Fruit fly (Drosophila melanogaster) whole organism, embryonic: Measurements from ENCODE around the gene CG31952.

ENCODE experiments used
- ATbp ChIP-seq: fragments of 200-800 bp; sonication (Bioruptor generic); optimal IDR thresholded peaks from 2 replicates; lab custom pipeline; 2017; ENCODE audit warnings: missing biosample characterization, mild to moderate bottlenecking, missing genetic modification characterization, missing genetic modification reagents
- Atf-2 ChIP-seq: fragments of 200-800 bp; sonication (Bioruptor generic); optimal IDR thresholded peaks from 2 replicates; lab custom pipeline; 2016; ENCODE audit warnings: missing biosample characterization, missing genetic modification characterization
- B-H1 ChIP-seq: fragments of 200-800 bp; sonication (Bioruptor generic); IDR thresholded peaks from 3 replicates; pipeline ENCODE4 v1.3.6; 2022; ENCODE audit warnings: missing biosample characterization, missing genetic modification characterization
- CG10147 ChIP-seq: fragments of 200-800 bp; sonication (Bioruptor generic); optimal IDR thresholded peaks from 2 replicates; lab custom pipeline; 2019; ENCODE audit warnings: missing biosample characterization, mild to moderate bottlenecking, missing genetic modification characterization, moderate library complexity
- CG10431 ChIP-seq: fragments of 200-800 bp; sonication (Bioruptor generic); optimal IDR thresholded peaks from 3 replicates; lab custom pipeline; 2018; ENCODE audit warnings: missing biosample characterization, mild to moderate bottlenecking, missing genetic modification characterization
- CG10959 ChIP-seq: fragments of 200-800 bp; sonication (Bioruptor generic); IDR thresholded peaks from 2 replicates; pipeline ENCODE4 v1.3.6; 2022; ENCODE audit warnings: missing biosample characterization, missing genetic modification characterization
- CG11560 ChIP-seq: fragments of 200-800 bp; sonication (Bioruptor generic); IDR thresholded peaks from 3 replicates; pipeline ENCODE4 v1.3.6; 2022; ENCODE audit warnings: missing biosample characterization, missing genetic modification characterization
- CG12155 ChIP-seq: fragments of 200-800 bp; sonication (Bioruptor generic); optimal IDR thresholded peaks from 3 replicates; lab custom pipeline; 2016; ENCODE audit warnings: missing biosample characterization, missing genetic modification characterization
- CG13894 ChIP-seq: fragments of 200-800 bp; sonication (Bioruptor generic); optimal IDR thresholded peaks from 3 replicates; lab custom pipeline; 2018; ENCODE audit warnings: missing biosample characterization, mild to moderate bottlenecking, missing genetic modification characterization, moderate library complexity
- CG15479 ChIP-seq: fragments of 200-800 bp; sonication (Bioruptor generic); optimal IDR thresholded peaks from 3 replicates; lab custom pipeline; 2019; ENCODE audit warnings: missing biosample characterization, mild to moderate bottlenecking, missing genetic modification characterization, moderate library complexity
- CG15601 ChIP-seq: fragments of 200-800 bp; sonication (Bioruptor generic); optimal IDR thresholded peaks from 3 replicates; lab custom pipeline; 2019; ENCODE audit warnings: missing biosample characterization, mild to moderate bottlenecking, missing genetic modification characterization, moderate library complexity
- CG1602 ChIP-seq: fragments of 200-800 bp; sonication (Bioruptor generic); optimal IDR thresholded peaks from 3 replicates; lab custom pipeline; 2016; ENCODE audit warnings: missing biosample characterization, missing genetic modification characterization
- CG17359 ChIP-seq: fragments of 200-800 bp; sonication (Bioruptor generic); optimal IDR thresholded peaks from 3 replicates; lab custom pipeline; 2018; ENCODE audit warnings: missing biosample characterization, mild to moderate bottlenecking, missing genetic modification characterization, moderate library complexity
- CG17912 ChIP-seq: fragments of 200-800 bp; sonication (Bioruptor generic); optimal IDR thresholded peaks from 2 replicates; lab custom pipeline; 2018; ENCODE audit warnings: missing biosample characterization, mild to moderate bottlenecking, missing genetic modification characterization
- CG2120 ChIP-seq: fragments of 200-800 bp; sonication (Bioruptor generic); optimal IDR thresholded peaks from 3 replicates; lab custom pipeline; 2016; ENCODE audit warnings: missing biosample characterization, missing genetic modification characterization
- CG32767 ChIP-seq: fragments of 200-800 bp; sonication (Bioruptor generic); IDR thresholded peaks from 2 replicates; pipeline ENCODE4 v1.3.6; 2022; ENCODE audit warnings: missing biosample characterization, missing genetic modification characterization
- CG43689 ChIP-seq: fragments of 200-800 bp; sonication (Bioruptor generic); IDR thresholded peaks from 2 replicates; pipeline ENCODE4 v1.3.6; 2022; ENCODE audit warnings: missing biosample characterization, missing genetic modification characterization
- CG6654 ChIP-seq: fragments of 200-800 bp; sonication (Bioruptor generic); optimal IDR thresholded peaks from 2 replicates; lab custom pipeline; 2017; ENCODE audit warnings: missing biosample characterization, mild to moderate bottlenecking, missing genetic modification characterization
- CG8388 ChIP-seq: fragments of 200-800 bp; sonication (Bioruptor generic); optimal IDR thresholded peaks from 2 replicates; lab custom pipeline; 2019; ENCODE audit warnings: missing biosample characterization, mild to moderate bottlenecking, missing genetic modification characterization, moderate library complexity
- CG8944 ChIP-seq: fragments of 200-800 bp; sonication (Bioruptor generic); optimal IDR thresholded peaks from 3 replicates; lab custom pipeline; 2016; ENCODE audit warnings: missing biosample characterization, missing genetic modification characterization
- CG9817 ChIP-seq: fragments of 200-800 bp; sonication (Bioruptor generic); optimal IDR thresholded peaks from 2 replicates; lab custom pipeline; 2018; ENCODE audit warnings: missing biosample characterization, mild to moderate bottlenecking, missing genetic modification characterization, moderate library complexity
- Doc2 ChIP-seq: fragments of 200-800 bp; sonication (Bioruptor generic); IDR thresholded peaks from 2 replicates; pipeline ENCODE4 v1.3.6; 2022; ENCODE audit warnings: missing biosample characterization, missing genetic modification characterization
- Hand ChIP-seq: fragments of 200-800 bp; sonication (Bioruptor generic); optimal IDR thresholded peaks from 2 replicates; lab custom pipeline; 2017; ENCODE audit warnings: mild to moderate bottlenecking, missing biosample characterization, missing genetic modification reagents, missing genetic modification characterization
- HmgD ChIP-seq: fragments of 200-800 bp; sonication (Bioruptor generic); optimal IDR thresholded peaks from 3 replicates; lab custom pipeline; 2016; ENCODE audit warnings: missing biosample characterization, missing genetic modification characterization
- Hr3 ChIP-seq: fragments of 200-800 bp; sonication (Bioruptor generic); optimal IDR thresholded peaks from 3 replicates; lab custom pipeline; 2016; ENCODE audit warnings: missing biosample characterization, missing genetic modification characterization
- MBD-R2 ChIP-seq: fragments of 200-800 bp; sonication (Bioruptor generic); IDR thresholded peaks from 2 replicates; pipeline ENCODE4 v1.3.6; 2022; ENCODE audit warnings: missing biosample characterization, missing genetic modification characterization
- MTF-1 ChIP-seq: fragments of 200-800 bp; sonication (Bioruptor generic); optimal IDR thresholded peaks from 2 replicates; lab custom pipeline; 2018; ENCODE audit warnings: missing biosample characterization, mild to moderate bottlenecking, missing genetic modification characterization, borderline replicate concordance
- NC2β ChIP-seq: fragments of 200-800 bp; sonication (Bioruptor generic); optimal IDR thresholded peaks from 2 replicates; lab custom pipeline; 2016; ENCODE audit warnings: missing biosample characterization, missing genetic modification characterization
- NFAT ChIP-seq: fragments of 200-800 bp; sonication (Bioruptor generic); IDR thresholded peaks from 2 replicates; pipeline ENCODE4 v1.3.6; 2022; ENCODE audit warnings: missing biosample characterization, missing genetic modification characterization
- Sry-δ ChIP-seq: fragments of 200-800 bp; sonication (Bioruptor generic); optimal IDR thresholded peaks from 2 replicates; lab custom pipeline; 2016; ENCODE audit warnings: missing biosample characterization, missing genetic modification characterization
- Stat92E ChIP-seq, 3 experiments: fragments of >200 bp in 2 of 3; fragments of 200-800 bp in 1 of 3; sonication (Bioruptor generic) in 1 of 3; optimal IDR thresholded peaks; 2 replicates each; lab custom pipeline; 2017 to 2019; ENCODE audit warnings: missing biosample characterization in 3 of 3, missing genetic modification characterization in 3 of 3, mild to moderate bottlenecking in 1 of 3, moderate library complexity in 1 of 3
- ap ChIP-seq: fragments of 200-800 bp; sonication (Bioruptor generic); IDR thresholded peaks from 2 replicates; pipeline ENCODE4 v1.3.6; 2022; ENCODE audit warnings: missing biosample characterization, missing genetic modification characterization
- bab2 ChIP-seq: fragments of 200-800 bp; sonication (Bioruptor generic); optimal IDR thresholded peaks from 2 replicates; lab custom pipeline; 2016; ENCODE audit warnings: missing biosample characterization, missing genetic modification characterization
- bcd ChIP-seq: fragments of 200-800 bp; sonication (Bioruptor generic); optimal IDR thresholded peaks from 2 replicates; lab custom pipeline; 2017; ENCODE audit warnings: missing biosample characterization, mild to moderate bottlenecking, missing genetic modification characterization
- bsh ChIP-seq, 2 experiments: fragments of 200-800 bp; sonication (Bioruptor generic); optimal IDR thresholded peaks; 2 replicates each; lab custom pipeline; 2017 to 2018; ENCODE audit warnings: mild to moderate bottlenecking in 2 of 2, missing biosample characterization in 2 of 2, missing genetic modification characterization in 2 of 2, moderate library complexity in 1 of 2
- caup ChIP-seq: fragments of 200-800 bp; sonication (Bioruptor generic); optimal IDR thresholded peaks from 3 replicates; lab custom pipeline; 2017; ENCODE audit warnings: missing biosample characterization, mild to moderate bottlenecking, missing genetic modification characterization, moderate library complexity; ENCODE audit not compliant: severe bottlenecking
- chm ChIP-seq: fragments of 200-800 bp; sonication (Bioruptor generic); IDR thresholded peaks from 2 replicates; pipeline ENCODE4 v1.3.6; 2022; ENCODE audit warnings: missing biosample characterization, missing genetic modification characterization
- da ChIP-seq: fragments of 200-800 bp; sonication (Bioruptor generic); optimal IDR thresholded peaks from 2 replicates; lab custom pipeline; 2016; ENCODE audit warnings: missing biosample characterization, missing genetic modification characterization
- gcm2 ChIP-seq: fragments of 200-800 bp; sonication (Bioruptor generic); optimal IDR thresholded peaks from 2 replicates; lab custom pipeline; 2016; ENCODE audit warnings: missing biosample characterization, missing genetic modification characterization
- hb ChIP-seq: fragments of 200-800 bp; sonication (Bioruptor generic); IDR thresholded peaks from 3 replicates; pipeline ENCODE4 v1.3.6; 2022; ENCODE audit warnings: missing biosample characterization, missing genetic modification characterization; ENCODE audit not compliant: partially characterized antibody
- hbn ChIP-seq: fragments of 200-800 bp; sonication (Bioruptor generic); IDR thresholded peaks from 2 replicates; pipeline ENCODE4 v1.3.6; 2022; ENCODE audit warnings: missing biosample characterization, missing genetic modification characterization; ENCODE audit not compliant: partially characterized antibody
- ken ChIP-seq: fragments of 200-800 bp; sonication (Bioruptor generic); IDR thresholded peaks from 3 replicates; pipeline ENCODE4 v1.3.6; 2022; ENCODE audit warnings: missing biosample characterization, missing genetic modification characterization
- klu ChIP-seq: fragments of 200-800 bp; sonication (Bioruptor generic); IDR thresholded peaks from 2 replicates; pipeline ENCODE4 v1.3.6; 2022; ENCODE audit warnings: missing biosample characterization, missing genetic modification characterization
- lov ChIP-seq, 2 experiments: fragments of 200-800 bp in 1 of 2; fragments of >200 bp in 1 of 2; sonication (Bioruptor generic) in 1 of 2; IDR thresholded peaks in 1 of 2; optimal IDR thresholded peaks in 1 of 2; 2 replicates in 1 of 2; 3 replicates in 1 of 2; pipeline versions ENCODE4 v1.3.6 to Lab custom; 2017 to 2022; ENCODE audit warnings: missing biosample characterization in 1 of 2, missing genetic modification characterization in 1 of 2
- pfk ChIP-seq: fragments of 200-800 bp; sonication (Bioruptor generic); optimal IDR thresholded peaks from 2 replicates; lab custom pipeline; 2018; ENCODE audit warnings: missing biosample characterization, mild to moderate bottlenecking, missing genetic modification characterization, moderate library complexity
- sug ChIP-seq: fragments of 200-800 bp; optimal IDR thresholded peaks from 2 replicates; lab custom pipeline; 2019; ENCODE audit warnings: missing biosample characterization, mild to moderate bottlenecking, missing genetic modification characterization, moderate library complexity
- usp ChIP-seq: fragments of >200 bp; optimal IDR thresholded peaks from 2 replicates; lab custom pipeline; 2017; ENCODE audit warnings: missing biosample characterization, missing genetic modification characterization
- wek ChIP-seq: fragments of 200-800 bp; sonication (Bioruptor generic); optimal IDR thresholded peaks from 3 replicates; lab custom pipeline; 2018; ENCODE audit warnings: missing biosample characterization, mild to moderate bottlenecking, missing genetic modification characterization, moderate library complexity
- zen ChIP-seq: fragments of 200-800 bp; sonication (Bioruptor generic); optimal IDR thresholded peaks from 3 replicates; lab custom pipeline; 2018; ENCODE audit warnings: missing biosample characterization, mild to moderate bottlenecking, missing genetic modification characterization, moderate library complexity

The CG31952 gene

dm6 chr2L:3376684-3377086 is 39.8 kb upstream of the CG31952 start, which contains the start of the genes CG9662 and Ptpa (continued):
- TF ChIP-seq CG1602 = peak; percentile 89
- TF ChIP-seq CG8388 (GFP tag; lab: Kevin White, UChicago) = peak; percentile 48
- peak; percentile 55 for TF ChIP-seq CG10147 (GFP tag; lab: Kevin White, UChicago)
- peak; percentile 78 for TF ChIP-seq NC2β (GFP tag; lab: Kevin White, UChicago)
- no peak for TF ChIP-seq CG43689
- TF ChIP-seq CG15479 = no peak
- TF ChIP-seq klu (GFP tag; lab: Robert Waterston, UW) = peak; percentile 85
- no peak for TF ChIP-seq chm (GFP tag; lab: Robert Waterston, UW)
- TF ChIP-seq HmgD (GFP tag; lab: Kevin White, UChicago) = peak; percentile 43
- TF ChIP-seq ap (GFP tag; lab: Robert Waterston, UW) = peak; percentile 21; the same call in 1 of the 2 replicates
- TF ChIP-seq CG15601 = peak; percentile 55
- TF ChIP-seq hbn (GFP tag; lab: Robert Waterston, UW) = peak; percentile 85
- peak; percentile 78 for TF ChIP-seq sug (tag; lab: Kevin White, UChicago)
- peak; percentile 68; the same call in 2 of the 3 replicates for TF ChIP-seq CG11560 (tag; lab: Robert Waterston, UW)
- TF ChIP-seq Stat92E (GFP tag; optimal IDR thresholded peaks at IDR 0.05; lab: Kevin White, UChicago) = no peak
- peak; percentile 32 for TF ChIP-seq CG6654 (GFP tag; lab: Kevin White, UChicago)
- peak; percentile 72 for TF ChIP-seq NFAT (GFP tag; lab: Robert Waterston, UW)
- TF ChIP-seq da = peak; percentile 38
- no peak for TF ChIP-seq usp
- TF ChIP-seq CG32767 (GFP tag; lab: Robert Waterston, UW) = peak; percentile 70; the same call in 1 of the 2 replicates
- TF ChIP-seq CG10431 (GFP tag; lab: Kevin White, UChicago) = no peak
- TF ChIP-seq bcd (GFP tag; lab: Kevin White, UChicago) = peak; percentile 78
- TF ChIP-seq MBD-R2 = peak; percentile 98
- TF ChIP-seq caup (GFP tag; lab: Kevin White, UChicago) = peak; percentile 61
- TF ChIP-seq pfk (GFP tag; lab: Kevin White, UChicago) = no peak
- peak; percentile 88 for TF ChIP-seq ken (GFP tag; lab: Robert Waterston, UW)
- peak; percentile 99 for TF ChIP-seq Sry-δ (GFP tag; lab: Kevin White, UChicago)
- TF ChIP-seq Atf-2 (GFP tag; lab: Kevin White, UChicago) = peak; percentile 75
- peak; percentile 78 for TF ChIP-seq CG8944 (GFP tag; lab: Kevin White, UChicago)
- no peak for TF ChIP-seq CG17912 (GFP tag; lab: Kevin White, UChicago)
- TF ChIP-seq ATbp (GFP tag; lab: Kevin White, UChicago) = peak; percentile 21
- TF ChIP-seq gcm2 = peak; percentile 15
- TF ChIP-seq Hr3 (GFP tag; lab: Kevin White, UChicago) = peak; percentile 88
- TF ChIP-seq Doc2 (GFP tag; lab: Robert Waterston, UW) = no peak
- TF ChIP-seq CG9817 = peak; percentile 87
- peak; percentile 90 for TF ChIP-seq CG2120 (GFP tag; lab: Kevin White, UChicago)
- TF ChIP-seq CG12155 (GFP tag; lab: Kevin White, UChicago) = peak; percentile 81
- no peak for TF ChIP-seq lov (optimal IDR thresholded peaks at IDR 0.05; lab: Kevin White, UChicago)
- 0 out of 3 replicates have a peak, but pooled peaks have one; percentile 43 for TF ChIP-seq lov (GFP tag; IDR thresholded peaks at IDR 0.05; lab: Robert Waterston, UW)
- peak in 1 of 2 experiments; percentile 63 for TF ChIP-seq bsh (GFP tag; optimal IDR thresholded peaks at IDR 0.05; lab: Kevin White, UChicago)
- TF ChIP-seq CG13894 (tag; lab: Kevin White, UChicago) = peak; percentile 54
- no peak for TF ChIP-seq Hand (GFP tag; lab: Kevin White, UChicago)
- TF ChIP-seq wek (GFP tag; lab: Kevin White, UChicago) = no peak
- no peak for TF ChIP-seq MTF-1 (GFP tag; lab: Kevin White, UChicago)
- peak; percentile 90 for TF ChIP-seq bab2 (GFP tag; lab: Kevin White, UChicago)
- peak; percentile 84 for TF ChIP-seq zen
- TF ChIP-seq CG10959 (GFP tag; lab: Robert Waterston, UW) = peak; percentile 60
- peak; percentile 66 for TF ChIP-seq CG17359 (tag; lab: Kevin White, UChicago)
- TF ChIP-seq hb (GFP tag; lab: Robert Waterston, UW) = peak; percentile 88
- peak; percentile 64 for TF ChIP-seq B-H1 (GFP tag; lab: Robert Waterston, UW)
